Worm (Caenorhabditis elegans) whole organism, L1 larva: ENCODE data around the gene F48G7.9.

Experiments used
- Y116A8C.19 ChIP-seq: sonication (generic microtip); optimal IDR thresholded peaks from 2 replicates; lab custom pipeline; 2016; ENCODE audit warnings: missing compliant biosample characterization, missing genetic modification characterization, borderline replicate concordance
- ceh-82 ChIP-seq, 3 experiments: fragments of 150-350 bp in 1 of 3; sonication (generic microtip) in 2 of 3; optimal IDR thresholded peaks; 2 replicates each; lab custom pipeline; 2014 to 2017; ENCODE audit warnings: missing biosample characterization in 3 of 3, missing genetic modification characterization in 3 of 3
- ceh-88 ChIP-seq: fragments of 200-800 bp; sonication (Bioruptor generic); IDR thresholded peaks from 2 replicates; pipeline ENCODE4 v1.3.6; 2022; ENCODE audit warnings: missing genetic modification characterization, missing compliant biosample characterization
- dsc-1 ChIP-seq: sonication (generic microtip); optimal IDR thresholded peaks from 2 replicates; lab custom pipeline; 2016; ENCODE audit warnings: mild to moderate bottlenecking, missing genetic modification characterization, missing compliant biosample characterization
- fos-1 ChIP-seq: fragments of 150-350 bp; optimal IDR thresholded peaks from 2 replicates; lab custom pipeline; 2014; ENCODE audit warnings: missing biosample characterization, missing genetic modification characterization
- hlh-4 ChIP-seq: sonication (generic microtip); optimal IDR thresholded peaks from 2 replicates; lab custom pipeline; 2016; ENCODE audit warnings: mild to moderate bottlenecking, missing genetic modification characterization, missing compliant biosample characterization
- lin-13 ChIP-seq: fragments of 150-350 bp; optimal IDR thresholded peaks from 2 replicates; lab custom pipeline; 2014; ENCODE audit warnings: missing biosample characterization, missing genetic modification reagents, missing genetic modification characterization
- nhr-237 ChIP-seq: fragments of 150-350 bp; optimal IDR thresholded peaks from 2 replicates; lab custom pipeline; 2014; ENCODE audit warnings: missing biosample characterization, missing genetic modification characterization
- nhr-28 ChIP-seq: fragments of 150-350 bp; optimal IDR thresholded peaks from 2 replicates; lab custom pipeline; 2014; ENCODE audit warnings: missing biosample characterization, missing genetic modification characterization
- nhr-47 ChIP-seq: sonication (generic microtip); optimal IDR thresholded peaks from 2 replicates; lab custom pipeline; 2016; ENCODE audit warnings: mild to moderate bottlenecking, missing genetic modification characterization, moderate library complexity, missing compliant biosample characterization
- nhr-76 ChIP-seq: sonication (generic microtip); optimal IDR thresholded peaks from 2 replicates; lab custom pipeline; 2017; ENCODE audit warnings: missing biosample characterization, missing genetic modification characterization
- rnt-1 ChIP-seq: sonication (generic microtip); optimal IDR thresholded peaks from 2 replicates; lab custom pipeline; 2016; ENCODE audit warnings: mild to moderate bottlenecking, missing genetic modification characterization, moderate library complexity, missing compliant biosample characterization
- unc-130 ChIP-seq: fragments of 150-350 bp; optimal IDR thresholded peaks from 2 replicates; lab custom pipeline; 2017; ENCODE audit warnings: missing biosample characterization, missing genetic modification characterization, inconsistent platforms
- ztf-11 ChIP-seq, 2 experiments: sonication (generic microtip); optimal IDR thresholded peaks; 2 replicates each; lab custom pipeline; 2016 to 2017; ENCODE audit warnings: missing genetic modification characterization in 2 of 2, missing biosample characterization in 1 of 2, missing compliant biosample characterization in 1 of 2

DNA sequence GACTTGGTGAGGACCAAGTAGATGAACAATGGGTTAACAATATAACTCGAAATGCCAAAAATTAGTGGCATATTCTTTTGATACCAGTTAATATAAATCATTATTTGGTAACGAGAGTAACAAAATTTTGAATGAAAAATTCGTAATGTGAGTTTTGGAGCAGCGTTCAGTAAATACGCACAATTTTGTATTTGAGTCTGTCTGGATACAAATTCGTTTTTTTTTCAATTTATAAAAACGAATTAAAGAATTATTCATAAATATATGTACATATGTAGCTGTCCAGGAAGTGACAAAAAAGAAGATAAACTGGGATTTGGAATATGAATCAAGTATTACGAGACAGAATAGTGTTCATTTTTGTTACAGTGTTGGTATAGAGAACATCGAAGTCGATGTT is 24.5 kb upstream of the F48G7.9 start, which contains the start of gene srj-5:
- TF ChIP-seq lin-13 (GFP tag; lab: Kevin White, UChicago) (no peak), rnt-1 (no peak), ceh-82 (tag; optimal IDR thresholded peaks at IDR 0.05; lab: Kevin White, UChicago) (no peak), ceh-88 (GFP tag; lab: Robert Waterston, UW) (no peak), fos-1 (tag; lab: Kevin White, UChicago) (no peak), unc-130 (tag; lab: Kevin White, UChicago) (no peak), nhr-28 (tag; lab: Kevin White, UChicago) (no peak), ztf-11 (tag; optimal IDR thresholded peaks at IDR 0.05; lab: Kevin White, UChicago) (no peak), nhr-237 (tag; lab: Kevin White, UChicago) (no peak), dsc-1 (tag; lab: Kevin White, UChicago) (no peak), nhr-47 (tag; lab: Kevin White, UChicago) (no peak), hlh-4 (tag; lab: Kevin White, UChicago) (no peak), nhr-76 (no peak), Y116A8C.19 (tag; lab: Kevin White, UChicago) (no peak)
